Fruit fly (Drosophila melanogaster) whole organism, embryonic: ENCODE data around the gene UQCR-14.

ENCODE experiments used
- Bdp1 ChIP-seq: fragments of 200-800 bp; sonication (Bioruptor generic); optimal IDR thresholded peaks from 3 replicates; lab custom pipeline; 2016; ENCODE audit warnings: missing biosample characterization, missing genetic modification characterization
- CG11560 ChIP-seq: fragments of 200-800 bp; sonication (Bioruptor generic); IDR thresholded peaks from 3 replicates; pipeline ENCODE4 v1.3.6; 2022; ENCODE audit warnings: missing biosample characterization, missing genetic modification characterization
- CG12104 ChIP-seq: fragments of 200-800 bp; sonication (Bioruptor generic); optimal IDR thresholded peaks from 3 replicates; lab custom pipeline; 2016; ENCODE audit warnings: missing biosample characterization, missing genetic modification characterization
- CG12391 ChIP-seq: fragments of 200-800 bp; sonication (Bioruptor generic); optimal IDR thresholded peaks from 3 replicates; lab custom pipeline; 2018; ENCODE audit warnings: missing biosample characterization, mild to moderate bottlenecking, missing genetic modification characterization, moderate library complexity
- CG12659 ChIP-seq: fragments of 200-800 bp; sonication (Bioruptor generic); optimal IDR thresholded peaks from 3 replicates; lab custom pipeline; 2017; ENCODE audit warnings: mild to moderate bottlenecking, missing biosample characterization, missing genetic modification reagents, missing genetic modification characterization
- CG12769 ChIP-seq: fragments of 200-800 bp; sonication (Bioruptor generic); optimal IDR thresholded peaks from 2 replicates; lab custom pipeline; 2019; ENCODE audit warnings: missing biosample characterization, mild to moderate bottlenecking, missing genetic modification characterization, moderate library complexity
- CG13287 ChIP-seq: fragments of 200-800 bp; sonication (Bioruptor generic); IDR thresholded peaks from 2 replicates; pipeline ENCODE4 v1.3.6; 2022; ENCODE audit warnings: missing biosample characterization, missing genetic modification characterization; ENCODE audit not compliant: partially characterized antibody
- CG15514 ChIP-seq: fragments of 200-800 bp; sonication (Bioruptor generic); optimal IDR thresholded peaks from 3 replicates; lab custom pipeline; 2017; ENCODE audit warnings: missing biosample characterization, missing genetic modification characterization, mild to moderate bottlenecking, moderate library complexity, missing genetic modification reagents
- CG1603 ChIP-seq: fragments of 200-800 bp; sonication (Bioruptor generic); optimal IDR thresholded peaks from 2 replicates; lab custom pipeline; 2019; ENCODE audit warnings: missing biosample characterization, mild to moderate bottlenecking, missing genetic modification characterization, moderate library complexity
- CG17568 ChIP-seq: fragments of 200-800 bp; sonication (Bioruptor generic); optimal IDR thresholded peaks from 2 replicates; lab custom pipeline; 2018; ENCODE audit warnings: missing biosample characterization, mild to moderate bottlenecking, missing genetic modification characterization, moderate library complexity
- CG18619 ChIP-seq: fragments of 200-800 bp; sonication (Bioruptor generic); optimal IDR thresholded peaks from 3 replicates; lab custom pipeline; 2017; ENCODE audit warnings: missing biosample characterization, mild to moderate bottlenecking, missing genetic modification characterization
- CG31441 ChIP-seq: fragments of 200-800 bp; sonication (Bioruptor generic); IDR thresholded peaks from 2 replicates; pipeline ENCODE4 v1.3.6; 2022; ENCODE audit warnings: missing biosample characterization, missing genetic modification characterization
- CG34376 ChIP-seq: fragments of 200-800 bp; sonication (Bioruptor generic); optimal IDR thresholded peaks from 2 replicates; lab custom pipeline; 2018; ENCODE audit warnings: missing biosample characterization, mild to moderate bottlenecking, missing genetic modification characterization
- CG3995 ChIP-seq: fragments of 200-800 bp; sonication (Bioruptor generic); optimal IDR thresholded peaks from 3 replicates; lab custom pipeline; 2016; ENCODE audit warnings: missing biosample characterization, missing genetic modification characterization
- CG43689 ChIP-seq: fragments of 200-800 bp; sonication (Bioruptor generic); IDR thresholded peaks from 2 replicates; pipeline ENCODE4 v1.3.6; 2022; ENCODE audit warnings: missing biosample characterization, missing genetic modification characterization
- CG6254 ChIP-seq: fragments of 200-800 bp; sonication (Bioruptor generic); optimal IDR thresholded peaks from 3 replicates; lab custom pipeline; 2017; ENCODE audit warnings: mild to moderate bottlenecking, missing biosample characterization, missing genetic modification reagents, missing genetic modification characterization
- CG6689 ChIP-seq: fragments of 200-800 bp; sonication (Bioruptor generic); IDR thresholded peaks from 2 replicates; pipeline ENCODE4 v1.3.6; 2022; ENCODE audit warnings: missing biosample characterization, missing genetic modification characterization
- CG6791 ChIP-seq: fragments of 200-800 bp; sonication (Bioruptor generic); IDR thresholded peaks from 3 replicates; pipeline ENCODE4 v1.3.6; 2022; ENCODE audit warnings: missing biosample characterization, missing genetic modification characterization; ENCODE audit not compliant: partially characterized antibody
- CG7963 ChIP-seq: fragments of 200-800 bp; sonication (Bioruptor generic); IDR thresholded peaks from 3 replicates; pipeline ENCODE4 v1.3.6; 2022; ENCODE audit warnings: missing biosample characterization, missing genetic modification characterization; ENCODE audit not compliant: partially characterized antibody
- CG7987 ChIP-seq: fragments of 200-800 bp; sonication (Bioruptor generic); optimal IDR thresholded peaks from 2 replicates; lab custom pipeline; 2018; ENCODE audit warnings: missing biosample characterization, mild to moderate bottlenecking, missing genetic modification characterization, moderate library complexity
- Dad ChIP-seq: fragments of 200-800 bp; sonication (Bioruptor generic); optimal IDR thresholded peaks from 3 replicates; lab custom pipeline; 2016; ENCODE audit warnings: missing biosample characterization, missing genetic modification characterization
- Deaf1 ChIP-seq: fragments of 200-800 bp; optimal IDR thresholded peaks from 3 replicates; lab custom pipeline; 2019; ENCODE audit warnings: missing biosample characterization, mild to moderate bottlenecking, missing genetic modification characterization, moderate library complexity
- Drgx ChIP-seq: fragments of 200-800 bp; sonication (Bioruptor generic); IDR thresholded peaks from 2 replicates; pipeline ENCODE4 v1.3.6; 2022; ENCODE audit warnings: missing biosample characterization, missing genetic modification characterization
- Ets97D ChIP-seq: fragments of 200-800 bp; sonication (Bioruptor generic); optimal IDR thresholded peaks from 3 replicates; lab custom pipeline; 2016; ENCODE audit warnings: missing biosample characterization, missing genetic modification characterization
- Fer1 ChIP-seq: fragments of 200-800 bp; sonication (Bioruptor generic); optimal IDR thresholded peaks from 2 replicates; lab custom pipeline; 2017; ENCODE audit warnings: missing biosample characterization, mild to moderate bottlenecking, missing genetic modification characterization
- GATAe ChIP-seq: fragments of 200-800 bp; sonication (Bioruptor generic); conservative IDR thresholded peaks from 2 replicates; pipeline ENCODE4 v1.3.6; 2022; ENCODE audit warnings: missing biosample characterization, missing genetic modification characterization
- Gug ChIP-seq: fragments of 200-800 bp; sonication (Bioruptor generic); IDR thresholded peaks from 4 replicates; pipeline ENCODE4 v1.3.6; 2022; ENCODE audit warnings: missing biosample characterization, missing genetic modification characterization
- Hmx ChIP-seq: fragments of 200-800 bp; sonication (Bioruptor generic); optimal IDR thresholded peaks from 2 replicates; lab custom pipeline; 2016; ENCODE audit warnings: missing biosample characterization, missing genetic modification characterization
- Hsf ChIP-seq: fragments of 200-800 bp; sonication (Bioruptor generic); optimal IDR thresholded peaks from 3 replicates; lab custom pipeline; 2016; ENCODE audit warnings: missing biosample characterization, missing genetic modification characterization
- Jarid2 ChIP-seq: fragments of 200-800 bp; sonication (Bioruptor generic); optimal IDR thresholded peaks from 3 replicates; lab custom pipeline; 2017; ENCODE audit warnings: mild to moderate bottlenecking, missing biosample characterization, missing genetic modification reagents, missing genetic modification characterization
- Lim3 ChIP-seq: fragments of 200-800 bp; sonication (Bioruptor generic); IDR thresholded peaks from 2 replicates; pipeline ENCODE4 v1.3.6; 2022; ENCODE audit warnings: missing biosample characterization, missing genetic modification characterization
- MBD-R2 ChIP-seq: fragments of 200-800 bp; sonication (Bioruptor generic); IDR thresholded peaks from 2 replicates; pipeline ENCODE4 v1.3.6; 2022; ENCODE audit warnings: missing biosample characterization, missing genetic modification characterization
- Rfx ChIP-seq: fragments of 200-800 bp; sonication (Bioruptor generic); IDR thresholded peaks from 2 replicates; pipeline ENCODE4 v1.3.6; 2022; ENCODE audit warnings: missing biosample characterization, missing genetic modification characterization
- Side ChIP-seq: fragments of 200-800 bp; sonication (Bioruptor generic); optimal IDR thresholded peaks from 2 replicates; lab custom pipeline; 2016; ENCODE audit warnings: missing biosample characterization, missing genetic modification characterization
- bab2 ChIP-seq: fragments of 200-800 bp; sonication (Bioruptor generic); optimal IDR thresholded peaks from 2 replicates; lab custom pipeline; 2016; ENCODE audit warnings: missing biosample characterization, missing genetic modification characterization
- cato ChIP-seq: fragments of 200-800 bp; sonication (Bioruptor generic); optimal IDR thresholded peaks from 2 replicates; lab custom pipeline; 2016; ENCODE audit warnings: missing biosample characterization, missing genetic modification characterization, borderline replicate concordance
- dati ChIP-seq: fragments of 200-800 bp; sonication (Bioruptor generic); IDR thresholded peaks from 2 replicates; pipeline ENCODE4 v1.3.6; 2022; ENCODE audit warnings: missing biosample characterization, missing genetic modification characterization
- dmrt11E ChIP-seq: fragments of 200-800 bp; sonication (Bioruptor generic); optimal IDR thresholded peaks from 3 replicates; lab custom pipeline; 2018; ENCODE audit warnings: missing biosample characterization, mild to moderate bottlenecking, missing genetic modification characterization, moderate library complexity
- grau ChIP-seq: fragments of 200-800 bp; optimal IDR thresholded peaks from 3 replicates; lab custom pipeline; 2019; ENCODE audit warnings: missing biosample characterization, mild to moderate bottlenecking, missing genetic modification characterization, moderate library complexity
- jigr1 ChIP-seq: fragments of 200-800 bp; sonication (Bioruptor generic); IDR thresholded peaks from 3 replicates; pipeline ENCODE4 v1.3.6; 2022; ENCODE audit warnings: missing biosample characterization, missing genetic modification characterization
- lmd ChIP-seq: fragments of 200-800 bp; sonication (Bioruptor generic); IDR thresholded peaks from 2 replicates; pipeline ENCODE4 v1.3.6; 2022; ENCODE audit warnings: missing biosample characterization, missing genetic modification characterization
- maf-S ChIP-seq: fragments of 200-800 bp; sonication (Bioruptor generic); optimal IDR thresholded peaks from 2 replicates; lab custom pipeline; 2016; ENCODE audit warnings: missing biosample characterization, missing genetic modification characterization
- nerfin-2 ChIP-seq: fragments of 200-800 bp; sonication (Bioruptor generic); IDR thresholded peaks from 2 replicates; pipeline ENCODE4 v1.3.6; 2022; ENCODE audit warnings: missing biosample characterization, missing genetic modification characterization; ENCODE audit not compliant: partially characterized antibody
- onecut ChIP-seq: fragments of 200-800 bp; sonication (Bioruptor generic); IDR thresholded peaks from 2 replicates; pipeline ENCODE4 v1.3.6; 2022; ENCODE audit warnings: missing biosample characterization, missing genetic modification characterization
- otp ChIP-seq: fragments of 200-800 bp; sonication (Bioruptor generic); IDR thresholded peaks from 3 replicates; pipeline ENCODE4, ENCODE4 v1.3.6; 2022; ENCODE audit warnings: missing biosample characterization, missing genetic modification characterization
- sc ChIP-seq, 3 experiments: fragments of >200 bp in 2 of 3; fragments of 200-800 bp in 1 of 3; sonication (Bioruptor generic) in 1 of 3; optimal IDR thresholded peaks; 2 replicates in 2 of 3; 3 replicates in 1 of 3; lab custom pipeline; 2017; ENCODE audit warnings: mild to moderate bottlenecking in 1 of 3, missing biosample characterization in 1 of 3, missing genetic modification characterization in 1 of 3, missing genetic modification reagents in 1 of 3
- sug ChIP-seq: fragments of 200-800 bp; optimal IDR thresholded peaks from 2 replicates; lab custom pipeline; 2019; ENCODE audit warnings: missing biosample characterization, mild to moderate bottlenecking, missing genetic modification characterization, moderate library complexity
- unc-4 ChIP-seq: fragments of 200-800 bp; sonication (Bioruptor generic); IDR thresholded peaks from 2 replicates; pipeline ENCODE4 v1.3.6; 2022; ENCODE audit warnings: missing biosample characterization, missing genetic modification characterization; ENCODE audit not compliant: partially characterized antibody
- unpg ChIP-seq: fragments of 200-800 bp; sonication (Bioruptor generic); optimal IDR thresholded peaks from 3 replicates; lab custom pipeline; 2018; ENCODE audit warnings: missing biosample characterization, mild to moderate bottlenecking, missing genetic modification characterization, moderate library complexity
- yki ChIP-seq: fragments of >200 bp; optimal IDR thresholded peaks from 3 replicates; lab custom pipeline; 2018
- zen ChIP-seq: fragments of 200-800 bp; sonication (Bioruptor generic); optimal IDR thresholded peaks from 3 replicates; lab custom pipeline; 2018; ENCODE audit warnings: missing biosample characterization, mild to moderate bottlenecking, missing genetic modification characterization, moderate library complexity

UQCR-14 gene

dm6 chrX:16323063-16323462 is 37.0 kb downstream of the UQCR-14 start, which contains the start of the genes CG9917 and CG32579 (continued):
- no peak for TF ChIP-seq dmrt11E (tag; lab: Kevin White, UChicago)
- no peak for TF ChIP-seq maf-S
- TF ChIP-seq Jarid2 = no peak
- no peak for TF ChIP-seq CG6254 (GFP tag; lab: Kevin White, UChicago)
- TF ChIP-seq Side (GFP tag; lab: Kevin White, UChicago) = no peak
- TF ChIP-seq dati = no peak
- no peak for TF ChIP-seq sc (optimal IDR thresholded peaks at IDR 0.05; lab: Kevin White, UChicago)
- TF ChIP-seq sc (GFP tag; optimal IDR thresholded peaks at IDR 0.05; lab: Kevin White, UChicago) = no peak
- TF ChIP-seq otp (GFP tag; lab: Robert Waterston, UW) = no peak
- TF ChIP-seq yki (lab: Kevin White, UChicago) = no peak
- TF ChIP-seq Deaf1 (tag; lab: Kevin White, UChicago) = no peak
- TF ChIP-seq CG12659 (GFP tag; lab: Kevin White, UChicago) = peak; percentile 56
- no peak for TF ChIP-seq CG12104 (GFP tag; lab: Kevin White, UChicago)
- peak; percentile 13 for TF ChIP-seq CG34376 (GFP tag; lab: Kevin White, UChicago)
- no peak for TF ChIP-seq GATAe (GFP tag; lab: Robert Waterston, UW)
- TF ChIP-seq lmd (GFP tag; lab: Robert Waterston, UW) = no peak
- TF ChIP-seq zen = peak; percentile 23
- no peak for TF ChIP-seq Hsf
- TF ChIP-seq CG17568 (GFP tag; lab: Kevin White, UChicago) = no peak
- no peak for TF ChIP-seq Dad
- peak; percentile 99 for TF ChIP-seq CG15514
- TF ChIP-seq CG12769 (tag; lab: Kevin White, UChicago) = peak; percentile 45
- no peak for TF ChIP-seq CG7987
- TF ChIP-seq CG43689 (GFP tag; lab: Robert Waterston, UW) = no peak
- TF ChIP-seq CG13287 (GFP tag; lab: Robert Waterston, UW) = peak; percentile 85
- TF ChIP-seq sug (tag; lab: Kevin White, UChicago) = peak; percentile 7
- TF ChIP-seq CG11560 (tag; lab: Robert Waterston, UW) = no peak
- peak; percentile 84 for TF ChIP-seq MBD-R2 (GFP tag; lab: Robert Waterston, UW)
- no peak for TF ChIP-seq grau (tag; lab: Kevin White, UChicago)
- no peak for TF ChIP-seq Lim3
- no peak for TF ChIP-seq CG31441 (GFP tag; lab: Robert Waterston, UW)
- no peak for TF ChIP-seq CG6689
- peak; percentile 13 for TF ChIP-seq Fer1
- TF ChIP-seq CG12391 = no peak
- TF ChIP-seq CG7963 (GFP tag; lab: Robert Waterston, UW) = peak; percentile 79
- no peak for TF ChIP-seq unpg (GFP tag; lab: Kevin White, UChicago)
- no peak for TF ChIP-seq Bdp1 (GFP tag; lab: Kevin White, UChicago)
- no peak for TF ChIP-seq CG18619 (GFP tag; lab: Kevin White, UChicago)
- peak; percentile 86 for TF ChIP-seq CG6791 (GFP tag; lab: Robert Waterston, UW)
- peak; percentile 80 for TF ChIP-seq CG3995 (GFP tag; lab: Kevin White, UChicago)
- TF ChIP-seq Hmx (GFP tag; lab: Kevin White, UChicago) = no peak
- TF ChIP-seq cato = no peak
- peak; percentile 78 for TF ChIP-seq nerfin-2 (GFP tag; lab: Robert Waterston, UW)
- no peak for TF ChIP-seq onecut (GFP tag; lab: Robert Waterston, UW)
- TF ChIP-seq bab2 (GFP tag; lab: Kevin White, UChicago) = no peak
- peak; percentile 38; the same call in 1 of the 2 replicates for TF ChIP-seq Rfx
- no peak for TF ChIP-seq Drgx (GFP tag; lab: Robert Waterston, UW)
- no peak for TF ChIP-seq Gug (GFP tag; lab: Robert Waterston, UW)
- no peak for TF ChIP-seq jigr1 (GFP tag; lab: Robert Waterston, UW)
- peak; percentile 55 for TF ChIP-seq Ets97D (GFP tag; lab: Kevin White, UChicago)
- TF ChIP-seq unc-4 (GFP tag; lab: Robert Waterston, UW) = peak; percentile 78
- TF ChIP-seq CG1603 = peak; percentile 25
